Fruit fly (Drosophila melanogaster): Measurements from ENCODE around the gene NUCB1.

Gene NUCB1

DNA sequence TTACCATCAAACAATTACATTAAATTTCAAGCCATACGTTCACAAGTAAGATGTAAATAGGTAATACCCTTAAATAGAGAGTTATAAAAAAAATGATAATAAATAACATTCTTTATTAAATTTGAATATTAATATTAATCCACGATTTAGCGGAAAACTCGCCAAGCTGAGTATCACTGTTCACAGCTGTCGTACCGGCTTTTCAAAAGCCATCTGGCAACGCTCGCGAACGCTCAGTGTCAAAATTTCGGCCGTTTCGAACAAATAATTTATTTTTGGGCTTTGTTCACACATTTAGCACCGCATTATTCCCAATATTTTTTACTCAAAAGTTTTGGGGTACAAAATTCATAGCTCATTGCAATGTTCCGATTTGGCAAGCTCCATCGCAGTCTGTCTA lies 47.4 kb upstream of the NUCB1 start, which contains the start of gene TrpRS-m (continued):
- TF ChIP-seq CG2712 (tag; optimal IDR thresholded peaks at IDR 0.05) (peak; percentile 28), CG12391 (tag; optimal IDR thresholded peaks at IDR 0.05) (peak; percentile 23), Xrp1 (GFP tag; IDR thresholded peaks at IDR 0.05) (peak; percentile 21; the same call in 1 of the 2 replicates), pita (GFP tag; optimal IDR thresholded peaks at IDR 0.05) (no peak), Sry-β (GFP tag; optimal IDR thresholded peaks at IDR 0.05) (peak; percentile 92), CG3281 (GFP tag; optimal IDR thresholded peaks at IDR 0.05) (no peak), CG15011 (GFP tag; optimal IDR thresholded peaks at IDR 0.05) (no peak), MBD-R2 (GFP tag; IDR thresholded peaks at IDR 0.05) (peak; percentile 90), CG3847 (GFP tag; IDR thresholded peaks at IDR 0.05) (0 out of 2 replicates have a peak, but pooled peaks have one; percentile 13), MESR4 (GFP tag; optimal IDR thresholded peaks at IDR 0.05) (peak; percentile 19), kah (GFP tag; optimal IDR thresholded peaks at IDR 0.05) (peak; percentile 8), CG2129 (GFP tag; IDR thresholded peaks at IDR 0.05; ENCODE audit: partially characterized antibody) (no peak), phol (tag; optimal IDR thresholded peaks at IDR 0.05) (peak; percentile 23), pzg (GFP tag; optimal IDR thresholded peaks at IDR 0.05) (peak; percentile 33), stwl (tag; optimal IDR thresholded peaks at IDR 0.05) (peak; percentile 56), E2f2 (GFP tag; IDR thresholded peaks at IDR 0.05) (peak; percentile 25; the same call in 1 of the 2 replicates), HmgD (GFP tag; optimal IDR thresholded peaks at IDR 0.05) (no peak), PHDP (tag; optimal IDR thresholded peaks at IDR 0.05) (peak; percentile 1), bigmax (GFP tag; optimal IDR thresholded peaks at IDR 0.05) (no peak), CG14710 (tag; optimal IDR thresholded peaks at IDR 0.05) (peak; percentile 4), BEAF-32 (GFP tag; optimal IDR thresholded peaks at IDR 0.05) (peak; percentile 3), HmgZ (tag; optimal IDR thresholded peaks at IDR 0.05) (peak; percentile 1), sens (GFP tag) (no peak)

DNA sequence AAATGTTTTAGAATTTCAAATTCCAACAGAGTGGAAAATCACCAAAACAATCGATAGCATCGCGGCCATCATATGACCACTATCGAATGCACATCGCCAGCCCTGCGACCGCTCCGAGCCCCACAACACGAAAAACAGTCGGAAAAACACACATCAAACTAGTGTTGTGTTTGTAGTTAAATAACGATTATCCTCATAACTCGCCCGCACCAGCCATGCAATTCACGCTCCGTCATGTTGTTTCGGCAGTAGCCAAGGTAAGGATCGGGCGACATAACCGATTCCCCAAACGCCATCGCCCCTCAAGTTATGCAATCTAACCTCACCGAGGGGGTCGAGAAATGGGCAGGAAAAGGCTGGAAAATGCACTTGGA lies 44.9 kb upstream of the NUCB1 start:
- TF ChIP-seq B-H2 (GFP tag; optimal IDR thresholded peaks at IDR 0.05), result no peak
- peak; percentile 57 for TF ChIP-seq sug (tag; optimal IDR thresholded peaks at IDR 0.05)
- TF ChIP-seq CG11085 (GFP tag; IDR thresholded peaks at IDR 0.05), result peak; percentile 24; the same call in 1 of the 2 replicates
- TF ChIP-seq ase (GFP tag; IDR thresholded peaks at IDR 0.05), result no peak
- TF ChIP-seq Dek (tag; optimal IDR thresholded peaks at IDR 0.05), result no peak
- no peak for TF ChIP-seq Ssrp (tag; optimal IDR thresholded peaks at IDR 0.05)
- no peak for TF ChIP-seq ab (GFP tag; optimal IDR thresholded peaks at IDR 0.05)
- TF ChIP-seq emc (GFP tag; optimal IDR thresholded peaks at IDR 0.05), result no peak
- peak; percentile 66; the same call in 1 of the 3 replicates for TF ChIP-seq mld (GFP tag; IDR thresholded peaks at IDR 0.05; ENCODE audit: partially characterized antibody)
- peak; percentile 54 for TF ChIP-seq Myb (GFP tag; optimal IDR thresholded peaks at IDR 0.05)
- no peak for TF ChIP-seq CG1647 (GFP tag; optimal IDR thresholded peaks at IDR 0.05)
- TF ChIP-seq Atf3 (GFP tag; optimal IDR thresholded peaks at IDR 0.05), result no peak
- no peak for TF ChIP-seq aop (GFP tag; IDR thresholded peaks at IDR 0.05)
- peak; percentile 29; the same call in 1 of the 3 replicates for TF ChIP-seq CG14860 (GFP tag; IDR thresholded peaks at IDR 0.05; ENCODE audit: partially characterized antibody)
- TF ChIP-seq CG1602 (GFP tag; optimal IDR thresholded peaks at IDR 0.05), result no peak
- TF ChIP-seq Atf-2 (GFP tag; optimal IDR thresholded peaks at IDR 0.05), result no peak
- no peak for TF ChIP-seq gcm2 (GFP tag; optimal IDR thresholded peaks at IDR 0.05)
- no peak for TF ChIP-seq CG14710 (tag; optimal IDR thresholded peaks at IDR 0.05)
- peak; percentile 60 for TF ChIP-seq CG7963 (GFP tag; IDR thresholded peaks at IDR 0.05; ENCODE audit: partially characterized antibody)
- no peak for TF ChIP-seq CG10565 (GFP tag; optimal IDR thresholded peaks at IDR 0.05)
- no peak for TF ChIP-seq Meics (GFP tag; optimal IDR thresholded peaks at IDR 0.05)
- no peak for TF ChIP-seq CG10147 (GFP tag; optimal IDR thresholded peaks at IDR 0.05)
- no peak for TF ChIP-seq Oaz (GFP tag; IDR thresholded peaks at IDR 0.05)
- peak; percentile 75 for TF ChIP-seq bigmax (GFP tag; optimal IDR thresholded peaks at IDR 0.05)
- TF ChIP-seq HHEX (GFP tag; optimal IDR thresholded peaks at IDR 0.05), result no peak
- TF ChIP-seq GATAe (GFP tag; conservative IDR thresholded peaks at IDR 0.05), result no peak
- no peak for TF ChIP-seq CG10462 (GFP tag; optimal IDR thresholded peaks at IDR 0.05)
- TF ChIP-seq CG4617 (GFP tag; optimal IDR thresholded peaks at IDR 0.05; ENCODE audit: borderline replicate concordance), result peak; percentile 91
- TF ChIP-seq dysf (GFP tag; IDR thresholded peaks at IDR 0.05), result 0 out of 3 replicates have a peak, but pooled peaks have one; percentile 15

Data from whole organism, embryonic.